Worm (Caenorhabditis elegans): ENCODE measurements around the gene ZC317.6.

The ZC317.6 gene

DNA sequence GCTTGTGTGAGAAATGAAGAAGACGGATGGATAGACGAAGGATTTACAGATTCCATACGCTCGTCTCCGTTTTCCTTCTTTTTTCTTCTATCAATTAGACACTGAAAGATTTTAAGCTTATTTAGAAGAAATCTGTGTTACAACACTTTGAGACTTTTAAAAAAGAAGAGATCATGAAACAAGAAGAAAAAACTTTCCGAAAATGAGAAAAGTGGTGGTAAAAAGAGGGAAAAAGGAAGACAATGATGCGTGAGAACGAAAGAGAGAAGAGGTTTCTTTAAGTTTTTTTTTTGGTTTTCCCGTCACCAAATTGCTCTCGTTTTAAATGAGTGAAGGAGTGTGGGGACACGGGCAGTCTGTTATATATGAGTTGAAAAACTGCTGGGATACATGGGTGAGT, 14.8 kb downstream of the ZC317.6 start, which contains the start of gene glc-3:
Gene glc-3 (minus strand): TSS at position 101 of the 400 bp plus-strand sequence.
- TF ChIP-seq hmg-4 (GFP tag; optimal IDR thresholded peaks at IDR 0.05) (no peak), scrt-1 (GFP tag; IDR thresholded peaks at IDR 0.05) (no peak), ceh-36 (tag; optimal IDR thresholded peaks at IDR 0.05) (no peak)

DNA sequence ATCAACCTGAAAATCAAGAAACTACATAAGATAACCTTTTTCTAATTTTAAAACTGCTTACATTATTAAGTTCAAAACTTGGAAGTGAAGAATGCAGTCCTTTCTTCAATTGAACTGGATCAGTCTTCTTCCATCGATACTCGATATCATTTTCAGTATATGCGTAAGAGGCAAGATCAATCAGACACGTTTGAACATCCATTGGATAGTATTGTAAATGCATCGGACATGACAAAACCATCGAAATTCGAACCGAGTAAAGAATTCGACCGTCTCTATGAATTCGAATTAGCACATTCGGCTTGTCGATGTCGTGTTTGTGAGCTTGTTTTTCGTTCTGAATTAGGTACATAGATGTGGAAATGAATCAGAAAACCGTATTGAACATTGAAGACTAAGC, 17.6 kb downstream of the ZC317.6 start:
- TF ChIP-seq hmg-4 (GFP tag; optimal IDR thresholded peaks at IDR 0.05) (no peak), tbx-37 (GFP tag; conservative IDR thresholded peaks at IDR 0.05) (no peak), aly-1 (tag; optimal IDR thresholded peaks at IDR 0.05) (no peak), tbx-11 (GFP tag; IDR thresholded peaks at IDR 0.05) (no peak), B0310.2 (tag; optimal IDR thresholded peaks at IDR 0.05) (no peak), pes-1 (GFP tag; IDR thresholded peaks at IDR 0.05) (no peak), ets-7 (tag; optimal IDR thresholded peaks at IDR 0.05) (no peak), flt-1 (GFP tag; IDR thresholded peaks at IDR 0.05) (no peak), ceh-13 (GFP tag; optimal IDR thresholded peaks at IDR 0.05) (no peak), ama-1 (optimal IDR thresholded peaks at IDR 0.05) (no peak), sea-1 (GFP tag; conservative IDR thresholded peaks at IDR 0.05) (no peak), F13C5.2 (tag; optimal IDR thresholded peaks at IDR 0.05) (no peak), scrt-1 (GFP tag; IDR thresholded peaks at IDR 0.05) (no peak), hmbx-1 (tag; optimal IDR thresholded peaks at IDR 0.05) (no peak), hnd-1 (tag; optimal IDR thresholded peaks at IDR 0.05) (no peak), ceh-36 (tag; optimal IDR thresholded peaks at IDR 0.05) (no peak), tra-4 (tag; optimal IDR thresholded peaks at IDR 0.05) (no peak)

DNA sequence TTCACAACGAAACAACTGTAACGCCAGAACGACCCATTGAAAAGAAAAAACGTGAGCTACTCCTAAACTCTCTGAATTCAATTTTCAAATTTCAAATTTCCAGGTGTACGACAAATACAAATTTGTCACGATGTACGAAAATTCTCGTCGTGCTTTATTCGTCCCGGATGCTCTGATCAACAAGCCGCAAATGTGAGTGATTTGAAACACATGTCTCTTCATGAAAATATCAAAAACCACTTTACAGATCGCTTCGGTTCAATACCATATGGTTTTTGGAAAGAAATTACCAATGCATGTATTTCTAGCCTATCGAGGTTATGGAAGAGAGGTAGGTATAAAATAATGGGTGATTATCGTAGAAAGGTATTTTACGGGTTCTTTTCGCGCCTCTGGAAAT, 21.3 kb downstream of the ZC317.6 start:
- TF ChIP-seq B0310.2 (tag; optimal IDR thresholded peaks at IDR 0.05): no peak
- no peak for TF ChIP-seq F13C5.2 (tag; optimal IDR thresholded peaks at IDR 0.05)
- TF ChIP-seq ceh-13 (GFP tag; optimal IDR thresholded peaks at IDR 0.05): no peak
- TF ChIP-seq tbx-37 (GFP tag; conservative IDR thresholded peaks at IDR 0.05): no peak
- TF ChIP-seq hmg-4 (GFP tag; optimal IDR thresholded peaks at IDR 0.05): no peak
- TF ChIP-seq hnd-1 (tag; optimal IDR thresholded peaks at IDR 0.05): no peak

DNA sequence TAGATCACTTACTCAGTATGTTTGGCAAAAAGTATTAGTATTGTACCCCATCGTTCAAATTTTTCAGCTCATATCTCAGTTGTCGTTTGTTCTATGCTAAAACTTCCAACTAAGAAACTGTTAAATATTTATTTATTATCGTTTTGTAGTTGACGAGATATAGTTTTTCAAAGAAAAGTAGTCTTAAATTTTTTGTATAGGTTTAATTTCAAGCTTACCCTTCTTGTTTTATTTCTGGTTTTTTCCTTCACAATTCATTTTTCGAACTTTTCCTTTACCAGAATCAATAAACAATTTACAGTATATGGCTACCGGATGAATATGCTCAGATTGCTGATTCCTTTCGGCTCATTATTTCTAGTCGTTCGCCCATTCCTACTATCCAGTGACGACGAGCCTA, 22.6 kb downstream of the ZC317.6 start, which contains the start of gene F08F3.1:
Gene F08F3.1 (plus strand): TSS at position 301 of the 400 bp plus-strand sequence.
- no peak for TF ChIP-seq B0310.2 (tag; optimal IDR thresholded peaks at IDR 0.05)
- no peak for TF ChIP-seq pes-1 (GFP tag; IDR thresholded peaks at IDR 0.05)
- TF ChIP-seq flt-1 (GFP tag; IDR thresholded peaks at IDR 0.05): no peak
- no peak for TF ChIP-seq tbx-37 (GFP tag; conservative IDR thresholded peaks at IDR 0.05)

DNA sequence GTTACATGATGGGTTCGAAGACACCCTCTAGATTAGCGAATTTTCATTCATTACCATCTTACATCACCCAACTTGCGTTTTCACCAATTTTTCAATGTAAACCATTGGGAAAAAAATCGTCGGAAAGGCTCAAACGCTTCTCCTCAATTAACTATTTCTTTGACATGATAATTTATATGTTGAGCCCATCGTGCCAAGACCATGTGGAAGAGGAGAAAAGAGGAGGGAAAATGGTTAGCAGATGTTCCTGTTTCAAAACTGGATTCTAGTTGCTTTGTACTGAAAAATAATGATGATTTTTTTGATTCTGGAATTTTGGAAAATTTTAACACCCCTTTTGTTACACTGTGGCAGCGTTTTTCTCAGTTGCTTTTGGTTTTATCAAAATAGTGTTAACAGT, 24.4 kb downstream of the ZC317.6 start:
- TF ChIP-seq sea-1 (GFP tag; conservative IDR thresholded peaks at IDR 0.05) (no peak), ceh-13 (GFP tag; optimal IDR thresholded peaks at IDR 0.05) (no peak)

DNA sequence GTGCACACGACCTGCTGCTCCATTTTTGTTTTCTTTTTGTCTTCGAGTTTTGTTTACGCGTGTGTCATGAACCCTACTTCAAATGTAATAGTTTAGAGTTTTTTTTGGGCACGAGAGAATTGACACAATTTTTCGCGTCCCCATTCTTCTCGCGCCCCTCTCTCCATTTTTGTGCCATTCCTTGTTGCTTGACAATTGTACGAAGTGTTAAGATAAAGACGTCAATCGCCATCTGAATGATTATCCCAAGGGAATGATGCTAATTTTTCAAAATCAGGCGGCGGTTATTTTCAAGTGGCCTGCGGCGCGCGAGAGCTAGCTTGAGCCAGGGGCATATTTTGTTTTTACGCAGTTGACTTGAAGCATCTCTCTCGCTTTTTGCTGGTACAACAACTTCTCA, 26.0 kb downstream of the ZC317.6 start:
- TF ChIP-seq ceh-36 (tag; optimal IDR thresholded peaks at IDR 0.05) (no peak), hnd-1 (tag; optimal IDR thresholded peaks at IDR 0.05) (no peak), scrt-1 (GFP tag; IDR thresholded peaks at IDR 0.05) (no peak), hmg-4 (GFP tag; optimal IDR thresholded peaks at IDR 0.05) (no peak), hmbx-1 (tag; optimal IDR thresholded peaks at IDR 0.05) (no peak), ets-7 (tag; optimal IDR thresholded peaks at IDR 0.05) (no peak), ceh-13 (GFP tag; optimal IDR thresholded peaks at IDR 0.05) (no peak), sea-1 (GFP tag; conservative IDR thresholded peaks at IDR 0.05) (no peak), tbx-37 (GFP tag; conservative IDR thresholded peaks at IDR 0.05) (no peak), tra-4 (tag; optimal IDR thresholded peaks at IDR 0.05) (no peak), pes-1 (GFP tag; IDR thresholded peaks at IDR 0.05) (no peak), flt-1 (GFP tag; IDR thresholded peaks at IDR 0.05) (no peak), B0310.2 (tag; optimal IDR thresholded peaks at IDR 0.05) (no peak), aly-1 (tag; optimal IDR thresholded peaks at IDR 0.05) (no peak), tbx-11 (GFP tag; IDR thresholded peaks at IDR 0.05) (no peak), F13C5.2 (tag; optimal IDR thresholded peaks at IDR 0.05) (no peak), ama-1 (optimal IDR thresholded peaks at IDR 0.05) (no peak)

DNA sequence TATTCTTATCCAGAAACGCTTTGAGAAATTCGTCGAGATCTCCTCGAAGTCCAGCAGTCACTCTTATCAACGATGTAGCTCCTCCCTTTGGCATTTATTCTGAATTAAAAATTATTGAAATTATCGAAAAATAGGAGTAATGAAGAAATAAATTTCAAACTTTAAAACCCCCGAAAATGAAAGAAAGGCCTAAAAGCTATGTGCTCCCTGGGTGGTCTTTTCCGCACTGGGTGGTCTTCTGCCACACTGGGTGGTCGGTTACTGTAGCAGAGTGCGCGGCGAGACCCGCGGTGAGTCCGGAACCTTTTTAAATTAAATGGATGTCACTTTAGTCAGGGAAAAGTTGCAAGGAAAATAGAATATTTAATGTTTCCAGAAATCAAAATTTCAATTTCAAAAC, 29.3 kb downstream of the ZC317.6 start, which contains the start of gene snpc-1.3:
Gene snpc-1.3 (minus strand): TSS at position 101 of the 400 bp plus-strand sequence.
- TF ChIP-seq ets-7 (tag; optimal IDR thresholded peaks at IDR 0.05): no peak
- no peak for TF ChIP-seq hmg-4 (GFP tag; optimal IDR thresholded peaks at IDR 0.05)
- no peak for TF ChIP-seq tbx-37 (GFP tag; conservative IDR thresholded peaks at IDR 0.05)
- TF ChIP-seq ama-1 (optimal IDR thresholded peaks at IDR 0.05): no peak
- no peak for TF ChIP-seq sea-1 (GFP tag; conservative IDR thresholded peaks at IDR 0.05)
- no peak for TF ChIP-seq pes-1 (GFP tag; IDR thresholded peaks at IDR 0.05)

DNA sequence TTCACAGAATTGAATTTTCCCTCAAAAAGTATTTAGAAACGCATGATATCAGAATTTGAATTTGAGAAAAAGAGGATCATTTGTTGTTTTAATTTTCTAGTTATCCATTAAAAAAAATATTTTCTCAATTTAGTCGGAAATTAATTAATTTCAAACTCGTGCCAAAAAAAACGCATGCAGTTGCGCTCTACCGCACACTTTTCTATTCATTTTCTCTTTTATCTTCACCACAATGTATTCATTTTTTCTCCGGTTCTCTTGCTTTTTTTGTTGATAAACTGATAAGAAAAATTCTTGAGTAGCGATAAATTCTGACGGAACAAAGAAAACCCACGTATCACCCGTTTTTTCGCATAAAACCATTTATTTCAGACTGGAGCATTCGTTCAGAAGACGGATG, 35.4 kb downstream of the ZC317.6 start, which contains the start of gene acl-6:
Gene acl-6 (plus strand): TSS at position 367 of the 400 bp plus-strand sequence.
- TF ChIP-seq ama-1 (optimal IDR thresholded peaks at IDR 0.05): no peak
- no peak for TF ChIP-seq B0310.2 (tag; optimal IDR thresholded peaks at IDR 0.05)
- TF ChIP-seq ceh-13 (GFP tag; optimal IDR thresholded peaks at IDR 0.05): no peak
- no peak for TF ChIP-seq scrt-1 (GFP tag; IDR thresholded peaks at IDR 0.05)
- TF ChIP-seq tbx-11 (GFP tag; IDR thresholded peaks at IDR 0.05): no peak
- no peak for TF ChIP-seq hmg-4 (GFP tag; optimal IDR thresholded peaks at IDR 0.05)
- TF ChIP-seq aly-1 (tag; optimal IDR thresholded peaks at IDR 0.05): no peak
- TF ChIP-seq hnd-1 (tag; optimal IDR thresholded peaks at IDR 0.05): no peak
- no peak for TF ChIP-seq hmbx-1 (tag; optimal IDR thresholded peaks at IDR 0.05)
- no peak for TF ChIP-seq flt-1 (GFP tag; IDR thresholded peaks at IDR 0.05)
- TF ChIP-seq ceh-36 (tag; optimal IDR thresholded peaks at IDR 0.05): no peak
- no peak for TF ChIP-seq F13C5.2 (tag; optimal IDR thresholded peaks at IDR 0.05)
- TF ChIP-seq ets-7 (tag; optimal IDR thresholded peaks at IDR 0.05): no peak

DNA sequence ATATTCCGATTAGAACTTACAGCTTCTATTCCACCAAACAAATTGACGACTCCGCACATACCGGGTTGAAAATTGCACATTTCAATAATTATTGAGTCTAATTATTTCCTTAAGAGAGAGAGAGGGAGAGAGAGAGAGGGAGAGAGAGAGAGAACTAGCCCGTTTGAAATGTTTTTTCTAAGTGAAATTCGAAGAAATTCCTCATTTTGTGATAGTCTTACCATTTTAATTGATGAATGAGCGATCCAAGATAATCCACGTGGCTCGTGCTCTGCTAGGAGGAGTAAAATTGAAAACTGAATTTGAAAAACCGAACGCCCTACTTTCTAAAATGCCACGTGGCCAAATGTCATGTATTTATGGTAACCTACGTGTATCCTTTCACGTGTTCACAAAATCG, 35.9 kb downstream of the ZC317.6 start, which contains the start of gene F08F3.8:
Gene F08F3.8 (minus strand): TSS at position 101 of the 400 bp plus-strand sequence.
- no peak for TF ChIP-seq hnd-1 (tag; optimal IDR thresholded peaks at IDR 0.05)
- no peak for TF ChIP-seq aly-1 (tag; optimal IDR thresholded peaks at IDR 0.05)
- no peak for TF ChIP-seq sea-1 (GFP tag; conservative IDR thresholded peaks at IDR 0.05)
- no peak for TF ChIP-seq hmbx-1 (tag; optimal IDR thresholded peaks at IDR 0.05)
- TF ChIP-seq tbx-11 (GFP tag; IDR thresholded peaks at IDR 0.05): no peak
- no peak for TF ChIP-seq ceh-36 (tag; optimal IDR thresholded peaks at IDR 0.05)
- TF ChIP-seq ets-7 (tag; optimal IDR thresholded peaks at IDR 0.05): no peak
- TF ChIP-seq F13C5.2 (tag; optimal IDR thresholded peaks at IDR 0.05): no peak
- no peak for TF ChIP-seq flt-1 (GFP tag; IDR thresholded peaks at IDR 0.05)
- no peak for TF ChIP-seq tbx-37 (GFP tag; conservative IDR thresholded peaks at IDR 0.05)
- TF ChIP-seq scrt-1 (GFP tag; IDR thresholded peaks at IDR 0.05): no peak
- no peak for TF ChIP-seq ceh-13 (GFP tag; optimal IDR thresholded peaks at IDR 0.05)
- no peak for TF ChIP-seq ama-1 (optimal IDR thresholded peaks at IDR 0.05)
- no peak for TF ChIP-seq tra-4 (tag; optimal IDR thresholded peaks at IDR 0.05)
- TF ChIP-seq B0310.2 (tag; optimal IDR thresholded peaks at IDR 0.05): no peak
- no peak for TF ChIP-seq hmg-4 (GFP tag; optimal IDR thresholded peaks at IDR 0.05)
- no peak for TF ChIP-seq pes-1 (GFP tag; IDR thresholded peaks at IDR 0.05)
